Fruit fly (Drosophila melanogaster) whole organism, wandering third instar larva: Measurements from ENCODE around the gene IntS4.

Experiments
- dl ChIP-seq, 2 experiments: fragments of 175-275, 200-275 bp in 1 of 2; fragments of 200-275 bp in 1 of 2; sonication (Bioruptor generic); optimal IDR thresholded peaks; lab custom pipeline; 2018; ENCODE audit warnings: mild to moderate bottlenecking in 2 of 2, missing biosample characterization in 2 of 2, missing genetic modification characterization in 2 of 2, moderate library complexity in 2 of 2; ENCODE audit not compliant: partially characterized antibody in 2 of 2, insufficient read depth in 1 of 2
- h ChIP-seq: fragments of 200-800 bp; sonication (Bioruptor generic); optimal IDR thresholded peaks from 3 replicates; lab custom pipeline; 2016; ENCODE audit warnings: missing biosample characterization, mild to moderate bottlenecking, missing genetic modification characterization
- rgr ChIP-seq: fragments of 200-800 bp; sonication (Bioruptor generic); optimal IDR thresholded peaks from 3 replicates; lab custom pipeline; 2016; ENCODE audit warnings: missing biosample characterization, mild to moderate bottlenecking, missing genetic modification characterization

dm6 chrX:8510731-8511130, 47.9 kb downstream of the IntS4 start:
- no peak for TF ChIP-seq h (GFP tag; lab: Kevin White, UChicago)
- TF ChIP-seq dl (GFP tag; optimal IDR thresholded peaks at IDR 0.05; lab: Kevin White, UChicago; ENCODE audit: insufficient read depth in 1 of 2, partially characterized antibody in 2 of 2), result no peak
- TF ChIP-seq rgr (GFP tag; lab: Kevin White, UChicago), result no peak
